Fruit fly (Drosophila melanogaster) whole organism, embryonic: ENCODE measurements around the gene RhoGEF4.

ENCODE experiments used
- CG10209 ChIP-seq: fragments of 200-800 bp; sonication (Bioruptor generic); optimal IDR thresholded peaks from 3 replicates; lab custom pipeline; 2017; ENCODE audit warnings: missing biosample characterization, mild to moderate bottlenecking, missing genetic modification characterization, missing genetic modification reagents
- CG10543 ChIP-seq: fragments of 200-800 bp; sonication (Bioruptor generic); optimal IDR thresholded peaks from 3 replicates; lab custom pipeline; 2017; ENCODE audit warnings: missing biosample characterization, mild to moderate bottlenecking, missing genetic modification characterization, moderate library complexity
- CG11093 ChIP-seq: fragments of 200-800 bp; sonication (Bioruptor generic); IDR thresholded peaks from 3 replicates; pipeline ENCODE4 v1.3.6; 2022; ENCODE audit warnings: missing biosample characterization, missing genetic modification characterization
- CG11560 ChIP-seq: fragments of 200-800 bp; sonication (Bioruptor generic); IDR thresholded peaks from 3 replicates; pipeline ENCODE4 v1.3.6; 2022; ENCODE audit warnings: missing biosample characterization, missing genetic modification characterization
- CG11723 ChIP-seq: fragments of 200-800 bp; sonication (Bioruptor generic); optimal IDR thresholded peaks from 2 replicates; lab custom pipeline; 2017; ENCODE audit warnings: missing biosample characterization, mild to moderate bottlenecking, missing genetic modification characterization
- CG1233 ChIP-seq: fragments of 200-800 bp; sonication (Bioruptor generic); optimal IDR thresholded peaks from 4 replicates; lab custom pipeline; 2018; ENCODE audit warnings: missing biosample characterization, mild to moderate bottlenecking, missing genetic modification characterization
- CG14667 ChIP-seq: fragments of 200-800 bp; sonication (Bioruptor generic); IDR thresholded peaks from 2 replicates; pipeline ENCODE4 v1.3.6; 2022; ENCODE audit warnings: missing biosample characterization, missing genetic modification characterization
- CG16779 ChIP-seq: fragments of 200-800 bp; sonication (Bioruptor generic); IDR thresholded peaks from 2 replicates; pipeline ENCODE4 v1.3.6; 2022; ENCODE audit warnings: missing biosample characterization, missing genetic modification characterization
- CG17186 ChIP-seq: fragments of 200-800 bp; sonication (Bioruptor generic); optimal IDR thresholded peaks from 3 replicates; lab custom pipeline; 2017; ENCODE audit warnings: missing biosample characterization, missing genetic modification reagents, missing genetic modification characterization
- CG17568 ChIP-seq: fragments of 200-800 bp; sonication (Bioruptor generic); optimal IDR thresholded peaks from 2 replicates; lab custom pipeline; 2018; ENCODE audit warnings: missing biosample characterization, mild to moderate bottlenecking, missing genetic modification characterization, moderate library complexity
- CG2129 ChIP-seq: fragments of 200-800 bp; sonication (Bioruptor generic); IDR thresholded peaks from 2 replicates; pipeline ENCODE4 v1.3.6; 2022; ENCODE audit warnings: missing biosample characterization, missing genetic modification characterization; ENCODE audit not compliant: partially characterized antibody
- CG32767 ChIP-seq: fragments of 200-800 bp; sonication (Bioruptor generic); IDR thresholded peaks from 2 replicates; pipeline ENCODE4 v1.3.6; 2022; ENCODE audit warnings: missing biosample characterization, missing genetic modification characterization
- CG32772 ChIP-seq: fragments of 200-800 bp; sonication (Bioruptor generic); IDR thresholded peaks from 2 replicates; pipeline ENCODE4 v1.3.6; 2022; ENCODE audit warnings: missing biosample characterization, missing genetic modification characterization
- CG33557 ChIP-seq: fragments of 200-800 bp; sonication (Bioruptor generic); optimal IDR thresholded peaks from 2 replicates; lab custom pipeline; 2019; ENCODE audit warnings: missing biosample characterization, mild to moderate bottlenecking, missing genetic modification characterization, moderate library complexity
- CG3726 ChIP-seq: fragments of 200-800 bp; sonication (Bioruptor generic); IDR thresholded peaks from 3 replicates; pipeline ENCODE4, ENCODE4 v1.3.6; 2022; ENCODE audit warnings: missing biosample characterization, missing genetic modification characterization
- CG43689 ChIP-seq: fragments of 200-800 bp; sonication (Bioruptor generic); IDR thresholded peaks from 2 replicates; pipeline ENCODE4 v1.3.6; 2022; ENCODE audit warnings: missing biosample characterization, missing genetic modification characterization
- CG4730 ChIP-seq: fragments of 200-800 bp; sonication (Bioruptor generic); IDR thresholded peaks from 2 replicates; pipeline ENCODE4 v1.3.6; 2022; ENCODE audit warnings: missing biosample characterization, missing genetic modification characterization
- CG4820 ChIP-seq: fragments of 200-800 bp; sonication (Bioruptor generic); optimal IDR thresholded peaks from 3 replicates; lab custom pipeline; 2016; ENCODE audit warnings: missing biosample characterization, missing genetic modification characterization
- CG7556 ChIP-seq: fragments of 200-800 bp; sonication (Bioruptor generic); optimal IDR thresholded peaks from 2 replicates; lab custom pipeline; 2017; ENCODE audit warnings: missing biosample characterization, mild to moderate bottlenecking, missing genetic modification characterization
- CG8924 ChIP-seq: fragments of 200-800 bp; optimal IDR thresholded peaks from 3 replicates; lab custom pipeline; 2019; ENCODE audit warnings: missing biosample characterization, mild to moderate bottlenecking, missing genetic modification characterization, moderate library complexity
- Dek ChIP-seq: fragments of 200-800 bp; sonication (Bioruptor generic); optimal IDR thresholded peaks from 3 replicates; lab custom pipeline; 2019; ENCODE audit warnings: missing biosample characterization, mild to moderate bottlenecking, missing genetic modification characterization, moderate library complexity
- Doc2 ChIP-seq: fragments of 200-800 bp; sonication (Bioruptor generic); IDR thresholded peaks from 2 replicates; pipeline ENCODE4 v1.3.6; 2022; ENCODE audit warnings: missing biosample characterization, missing genetic modification characterization
- Dp ChIP-seq: fragments of 200-800 bp; sonication (Bioruptor generic); optimal IDR thresholded peaks from 2 replicates; lab custom pipeline; 2018; ENCODE audit warnings: missing biosample characterization, mild to moderate bottlenecking, missing genetic modification characterization, moderate library complexity
- Fer2 ChIP-seq: fragments of 200-800 bp; sonication (Bioruptor generic); optimal IDR thresholded peaks from 2 replicates; lab custom pipeline; 2018; ENCODE audit warnings: missing biosample characterization, mild to moderate bottlenecking, missing genetic modification characterization, moderate library complexity
- Hand ChIP-seq: fragments of 200-800 bp; sonication (Bioruptor generic); optimal IDR thresholded peaks from 2 replicates; lab custom pipeline; 2017; ENCODE audit warnings: mild to moderate bottlenecking, missing biosample characterization, missing genetic modification reagents, missing genetic modification characterization
- Hmx ChIP-seq: fragments of 200-800 bp; sonication (Bioruptor generic); optimal IDR thresholded peaks from 2 replicates; lab custom pipeline; 2016; ENCODE audit warnings: missing biosample characterization, missing genetic modification characterization
- MTF-1 ChIP-seq: fragments of 200-800 bp; sonication (Bioruptor generic); optimal IDR thresholded peaks from 2 replicates; lab custom pipeline; 2018; ENCODE audit warnings: missing biosample characterization, mild to moderate bottlenecking, missing genetic modification characterization, borderline replicate concordance
- Meics ChIP-seq: fragments of 200-800 bp; sonication (Bioruptor generic); optimal IDR thresholded peaks from 2 replicates; lab custom pipeline; 2017; ENCODE audit warnings: missing biosample characterization, mild to moderate bottlenecking, missing genetic modification characterization
- NC2β ChIP-seq: fragments of 200-800 bp; sonication (Bioruptor generic); optimal IDR thresholded peaks from 2 replicates; lab custom pipeline; 2016; ENCODE audit warnings: missing biosample characterization, missing genetic modification characterization
- Oli ChIP-seq: fragments of 200-800 bp; sonication (Bioruptor generic); optimal IDR thresholded peaks from 2 replicates; lab custom pipeline; 2018; ENCODE audit warnings: missing biosample characterization, mild to moderate bottlenecking, missing genetic modification characterization, moderate library complexity
- Opbp ChIP-seq: fragments of 200-800 bp; sonication (Bioruptor generic); IDR thresholded peaks from 3 replicates; pipeline ENCODE4 v1.3.6; 2022; ENCODE audit warnings: missing biosample characterization, missing genetic modification characterization; ENCODE audit not compliant: partially characterized antibody
- Pdp1 ChIP-seq, 2 experiments: fragments of 200-800 bp; sonication (Bioruptor generic); optimal IDR thresholded peaks; 3 replicates each; lab custom pipeline; 2016; ENCODE audit warnings: missing biosample characterization in 2 of 2, missing genetic modification characterization in 2 of 2, mild to moderate bottlenecking in 1 of 2, moderate library complexity in 1 of 2
- Side ChIP-seq: fragments of 200-800 bp; sonication (Bioruptor generic); optimal IDR thresholded peaks from 2 replicates; lab custom pipeline; 2016; ENCODE audit warnings: missing biosample characterization, missing genetic modification characterization
- Taf1 ChIP-seq: fragments of 200-800 bp; sonication (Bioruptor generic); IDR thresholded peaks from 2 replicates; pipeline ENCODE4 v1.3.6; 2022; ENCODE audit warnings: missing biosample characterization, missing genetic modification characterization
- ase ChIP-seq: fragments of 200-800 bp; sonication (Bioruptor generic); IDR thresholded peaks from 3 replicates; pipeline ENCODE4 v1.3.6; 2022; ENCODE audit warnings: missing biosample characterization, missing genetic modification characterization
- chm ChIP-seq: fragments of 200-800 bp; sonication (Bioruptor generic); IDR thresholded peaks from 2 replicates; pipeline ENCODE4 v1.3.6; 2022; ENCODE audit warnings: missing biosample characterization, missing genetic modification characterization
- crol ChIP-seq: fragments of 200-800 bp; sonication (Bioruptor generic); IDR thresholded peaks from 2 replicates; pipeline ENCODE4 v1.3.6; 2022; ENCODE audit warnings: missing biosample characterization, missing genetic modification characterization
- dimm ChIP-seq: fragments of 200-800 bp; sonication (Bioruptor generic); IDR thresholded peaks from 2 replicates; pipeline ENCODE4 v1.3.6; 2022; ENCODE audit warnings: missing biosample characterization, missing genetic modification characterization
- ems ChIP-seq: fragments of 200-800 bp; sonication (Bioruptor generic); optimal IDR thresholded peaks from 3 replicates; lab custom pipeline; 2016; ENCODE audit warnings: missing biosample characterization, missing genetic modification characterization
- esg ChIP-seq: fragments of 200-800 bp; sonication (Bioruptor generic); conservative IDR thresholded peaks from 2 replicates; pipeline ENCODE4 v1.3.6; 2022; ENCODE audit warnings: missing biosample characterization, missing genetic modification characterization
- jigr1 ChIP-seq: fragments of 200-800 bp; sonication (Bioruptor generic); IDR thresholded peaks from 3 replicates; pipeline ENCODE4 v1.3.6; 2022; ENCODE audit warnings: missing biosample characterization, missing genetic modification characterization
- nau ChIP-seq: fragments of 200-800 bp; sonication (Bioruptor generic); optimal IDR thresholded peaks from 3 replicates; lab custom pipeline; 2017; ENCODE audit warnings: missing biosample characterization, mild to moderate bottlenecking, missing genetic modification characterization, missing genetic modification reagents
- pho ChIP-seq: fragments of 200-800 bp; sonication (Bioruptor generic); optimal IDR thresholded peaks from 2 replicates; lab custom pipeline; 2016; ENCODE audit warnings: missing biosample characterization, missing genetic modification characterization
- pita ChIP-seq: fragments of 200-800 bp; sonication (Bioruptor generic); optimal IDR thresholded peaks from 2 replicates; lab custom pipeline; 2017; ENCODE audit warnings: missing biosample characterization, mild to moderate bottlenecking, missing genetic modification characterization
- sc ChIP-seq, 3 experiments: fragments of >200 bp in 2 of 3; fragments of 200-800 bp in 1 of 3; sonication (Bioruptor generic) in 1 of 3; optimal IDR thresholded peaks; 2 replicates in 2 of 3; 3 replicates in 1 of 3; lab custom pipeline; 2017; ENCODE audit warnings: mild to moderate bottlenecking in 1 of 3, missing biosample characterization in 1 of 3, missing genetic modification characterization in 1 of 3, missing genetic modification reagents in 1 of 3
- stc ChIP-seq: fragments of 200-800 bp; sonication (Bioruptor generic); IDR thresholded peaks from 2 replicates; pipeline ENCODE4 v1.3.6; 2022; ENCODE audit warnings: missing biosample characterization, missing genetic modification characterization
- sug ChIP-seq: fragments of 200-800 bp; optimal IDR thresholded peaks from 2 replicates; lab custom pipeline; 2019; ENCODE audit warnings: missing biosample characterization, mild to moderate bottlenecking, missing genetic modification characterization, moderate library complexity
- toy ChIP-seq: fragments of 200-800 bp; sonication (Bioruptor generic); IDR thresholded peaks from 2 replicates; pipeline ENCODE4 v1.3.6; 2022; ENCODE audit warnings: missing biosample characterization, missing genetic modification characterization
- usp ChIP-seq: fragments of >200 bp; optimal IDR thresholded peaks from 2 replicates; lab custom pipeline; 2017; ENCODE audit warnings: missing biosample characterization, missing genetic modification characterization

The RhoGEF4 gene

DNA sequence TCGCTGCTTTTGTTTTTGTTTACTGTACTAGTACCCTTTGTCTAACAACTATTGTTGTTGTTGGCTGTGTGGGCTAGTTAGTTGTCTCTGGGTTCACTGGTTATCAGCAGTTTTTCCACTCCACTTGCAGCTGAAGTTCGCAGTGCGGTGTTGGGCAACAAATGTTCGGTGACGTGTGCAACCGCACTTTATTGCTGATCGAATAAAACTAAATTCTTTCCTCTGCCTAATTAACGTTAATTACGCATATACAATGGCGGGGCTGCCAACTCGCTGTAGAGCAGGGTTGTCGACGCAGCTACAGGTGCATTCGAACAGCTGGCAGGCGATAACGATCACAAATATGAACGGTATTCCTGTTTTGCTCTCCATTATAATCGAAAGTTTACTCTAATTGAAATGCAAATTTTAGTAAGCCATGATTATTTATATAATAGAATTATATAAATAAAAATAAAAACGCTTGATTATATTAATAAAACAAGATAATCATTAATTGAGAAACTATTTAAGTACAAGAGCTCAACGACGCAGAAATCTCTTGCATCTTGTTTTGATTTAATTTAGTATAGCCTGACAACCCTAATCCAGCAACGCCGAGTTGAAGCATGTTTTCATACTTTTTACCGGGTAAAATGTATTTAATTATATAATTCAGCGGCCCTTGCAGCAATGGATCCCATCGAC, 5.5 kb upstream of the RhoGEF4 start, which contains the start of the genes mrva, CG42307 and mus312 (continued):
- TF ChIP-seq NC2β (GFP tag; lab: Kevin White, UChicago) (no peak), CG4730 (GFP tag; lab: Robert Waterston, UW) (peak; percentile 78), stc (GFP tag; lab: Robert Waterston, UW) (peak; percentile 78), Taf1 (peak; percentile 55), CG16779 (no peak), Side (peak; percentile 30), crol (no peak), CG11093 (GFP tag; lab: Robert Waterston, UW) (peak; percentile 46; the same call in 2 of the 3 replicates), CG10543 (peak; percentile 96), CG7556 (GFP tag; lab: Kevin White, UChicago) (peak; percentile 89), jigr1 (no peak; the same call in 2 of the 3 replicates), sug (tag; lab: Kevin White, UChicago) (peak; percentile 93), MTF-1 (GFP tag; lab: Kevin White, UChicago) (peak; percentile 91), CG2129 (GFP tag; lab: Robert Waterston, UW) (no peak), pho (GFP tag; lab: Kevin White, UChicago) (no peak), CG10209 (peak; percentile 89), CG1233 (GFP tag; lab: Kevin White, UChicago) (peak; percentile 57), Hmx (no peak), CG32767 (GFP tag; lab: Robert Waterston, UW) (peak; percentile 87), Dp (peak; percentile 19), toy (GFP tag; lab: Robert Waterston, UW) (peak; percentile 59; the same call in 1 of the 2 replicates), CG33557 (GFP tag; lab: Kevin White, UChicago) (peak; percentile 93), Doc2 (GFP tag; lab: Robert Waterston, UW) (no peak), ase (GFP tag; lab: Robert Waterston, UW) (peak; percentile 64; the same call in 2 of the 3 replicates), CG3726 (no peak), chm (GFP tag; lab: Robert Waterston, UW) (peak; percentile 80), CG32772 (GFP tag; lab: Robert Waterston, UW) (peak; percentile 82), CG4820 (GFP tag; lab: Kevin White, UChicago) (peak; percentile 72), pita (GFP tag; lab: Kevin White, UChicago) (no peak), sc (optimal IDR thresholded peaks at IDR 0.05; lab: Kevin White, UChicago) (no peak), sc (GFP tag; optimal IDR thresholded peaks at IDR 0.05; lab: Kevin White, UChicago) (no peak), CG17568 (GFP tag; lab: Kevin White, UChicago) (no peak), CG17186 (peak; percentile 23), Opbp (GFP tag; lab: Robert Waterston, UW) (peak; percentile 38; the same call in 1 of the 3 replicates), usp (GFP tag; lab: Kevin White, UChicago) (no peak), CG14667 (GFP tag; lab: Robert Waterston, UW) (peak; percentile 85), ems (GFP tag; lab: Kevin White, UChicago) (peak; percentile 33), nau (GFP tag; lab: Kevin White, UChicago) (no peak), Hand (GFP tag; lab: Kevin White, UChicago) (peak; percentile 74), dimm (no peak), Dek (peak; percentile 91), CG43689 (GFP tag; lab: Robert Waterston, UW) (peak; percentile 60), esg (GFP tag; lab: Robert Waterston, UW) (peak; percentile 86), Pdp1 (GFP tag; optimal IDR thresholded peaks at IDR 0.05; lab: Kevin White, UChicago) (peak; percentile 52 to 76), CG11560 (tag; lab: Robert Waterston, UW) (peak; percentile 70), Fer2 (tag; lab: Kevin White, UChicago) (peak; percentile 76), CG11723 (GFP tag; lab: Kevin White, UChicago) (peak; percentile 69), Meics (peak; percentile 85), Oli (tag; lab: Kevin White, UChicago) (peak; percentile 89), CG8924 (tag; lab: Kevin White, UChicago) (peak; percentile 96)
